Worm (Caenorhabditis elegans): ENCODE data around the gene R04A9.3.

Gene R04A9.3

ce11 chrX:410073-410572, 29.7 kb upstream of the R04A9.3 start (continued):
- TF ChIP-seq B0261.1 (tag; optimal IDR thresholded peaks at IDR 0.05) (peak; percentile 90), snpc-3.4 (tag; optimal IDR thresholded peaks at IDR 0.05) (peak; percentile 31), repo-1 (tag; optimal IDR thresholded peaks at IDR 0.05) (peak; percentile 92), ztf-6 (GFP tag; IDR thresholded peaks at IDR 0.05) (no peak), mel-28 (tag; optimal IDR thresholded peaks at IDR 0.05; ENCODE audit: borderline replicate concordance) (no peak), sptf-2 (GFP tag; optimal IDR thresholded peaks at IDR 0.05) (no peak), ztf-28 (GFP tag; IDR thresholded peaks at IDR 0.05) (peak; percentile 39; the same call in 1 of the 2 replicates), ceh-100 (GFP tag; IDR thresholded peaks at IDR 0.05) (no peak), F37B4.10 (GFP tag; IDR thresholded peaks at IDR 0.05) (0 out of 2 replicates have a peak, but pooled peaks have one; percentile 5), akir-1 (GFP tag; optimal IDR thresholded peaks at IDR 0.05) (no peak), lsl-1 (GFP tag; optimal IDR thresholded peaks at IDR 0.05) (no peak), ztf-26 (tag; optimal IDR thresholded peaks at IDR 0.05) (peak; percentile 95), F22D6.2 (tag; optimal IDR thresholded peaks at IDR 0.05) (peak; percentile 83), ceh-40 (GFP tag; IDR thresholded peaks at IDR 0.05) (0 out of 2 replicates have a peak, but pooled peaks have one; percentile 42), xnd-1 (tag; optimal IDR thresholded peaks at IDR 0.05) (no peak), attf-6 (GFP tag; IDR thresholded peaks at IDR 0.05) (no peak), sdz-38 (tag; optimal IDR thresholded peaks at IDR 0.05) (no peak), F33H1.4 (GFP tag; IDR thresholded peaks at IDR 0.05) (no peak), aptf-2 (GFP tag; conservative IDR thresholded peaks at IDR 0.05) (no peak), T26A5.8 (tag; optimal IDR thresholded peaks at IDR 0.05) (no peak), hrde-1 (tag; optimal IDR thresholded peaks at IDR 0.05; ENCODE audit: borderline replicate concordance) (peak; percentile 80), ama-1 (optimal IDR thresholded peaks at IDR 0.05) (no peak), ama-1 (GFP tag; optimal IDR thresholded peaks at IDR 0.05) (peak in 1 of 2 experiments; percentile 26), snpc-1.3 (tag; optimal IDR thresholded peaks at IDR 0.05; ENCODE audit: insufficient read depth) (peak; percentile 60), lag-1 (GFP tag; IDR thresholded peaks at IDR 0.05) (no peak), cebp-2 (GFP tag; IDR thresholded peaks at IDR 0.05) (no peak), tbx-9 (tag; optimal IDR thresholded peaks at IDR 0.05; ENCODE audit: borderline replicate concordance) (no peak), F10E7.11 (tag; optimal IDR thresholded peaks at IDR 0.05) (peak; percentile 82), F23B12.7 (tag; optimal IDR thresholded peaks at IDR 0.05; ENCODE audit: insufficient read depth) (peak; percentile 58), attf-3 (GFP tag; conservative IDR thresholded peaks at IDR 0.05) (peak; percentile 29; the same call in 1 of the 2 replicates), zfh-2 (GFP tag; conservative IDR thresholded peaks at IDR 0.05) (peak; percentile 92), egl-44 (GFP tag; IDR thresholded peaks at IDR 0.05) (0 out of 2 replicates have a peak, but pooled peaks have one; percentile 51), tlf-1 (GFP tag; optimal IDR thresholded peaks at IDR 0.05) (peak; percentile 69), hlh-12 (tag; optimal IDR thresholded peaks at IDR 0.05) (no peak), mes-4 (tag; optimal IDR thresholded peaks at IDR 0.05) (no peak), lir-1 (GFP tag; conservative IDR thresholded peaks at IDR 0.05) (0 out of 2 replicates have a peak, but pooled peaks have one; percentile 18), him-1 (tag; optimal IDR thresholded peaks at IDR 0.05) (peak; percentile 83), rpc-1 (optimal IDR thresholded peaks at IDR 0.05) (peak; percentile 92), rpc-1 (tag; optimal IDR thresholded peaks at IDR 0.05) (peak; percentile 94), ZK185.1 (tag; optimal IDR thresholded peaks at IDR 0.05; ENCODE audit: poor library complexity, severe bottlenecking) (peak; percentile 90), tbp1 (GFP tag; optimal IDR thresholded peaks at IDR 0.05) (peak; percentile 96), nhr-179 (tag; optimal IDR thresholded peaks at IDR 0.05) (peak; percentile 39), F55B11.4 (tag; optimal IDR thresholded peaks at IDR 0.05; ENCODE audit: borderline replicate concordance, insufficient read depth) (no peak), madf-6 (GFP tag; IDR thresholded peaks at IDR 0.05) (peak; percentile 28; the same call in 1 of the 2 replicates), rec-8 (tag; optimal IDR thresholded peaks at IDR 0.05) (peak; percentile 46 to 84), unc-62 (GFP tag; optimal IDR thresholded peaks at IDR 0.05) (no peak), hsf-1 (GFP tag; IDR thresholded peaks at IDR 0.05) (no peak), ceh-58 (GFP tag; IDR thresholded peaks at IDR 0.05) (no peak)
